Fruit fly (Drosophila melanogaster) whole organism, embryonic: Measurements from ENCODE around the gene CG14221.

ENCODE experiments used
- ATbp ChIP-seq: fragments of 200-800 bp; sonication (Bioruptor generic); optimal IDR thresholded peaks from 2 replicates; lab custom pipeline; 2017; ENCODE audit warnings: missing biosample characterization, mild to moderate bottlenecking, missing genetic modification characterization, missing genetic modification reagents
- BtbVII ChIP-seq: fragments of 200-800 bp; sonication (Bioruptor generic); optimal IDR thresholded peaks from 3 replicates; lab custom pipeline; 2017; ENCODE audit warnings: missing biosample characterization, mild to moderate bottlenecking, missing genetic modification characterization
- CG10565 ChIP-seq: fragments of 200-800 bp; sonication (Bioruptor generic); optimal IDR thresholded peaks from 3 replicates; lab custom pipeline; 2016; ENCODE audit warnings: missing biosample characterization, mild to moderate bottlenecking, missing genetic modification characterization
- CG10654 ChIP-seq: fragments of 200-800 bp; sonication (Bioruptor generic); optimal IDR thresholded peaks from 2 replicates; lab custom pipeline; 2016; ENCODE audit warnings: missing biosample characterization, missing genetic modification characterization
- CG10959 ChIP-seq: fragments of 200-800 bp; sonication (Bioruptor generic); IDR thresholded peaks from 2 replicates; pipeline ENCODE4 v1.3.6; 2022; ENCODE audit warnings: missing biosample characterization, missing genetic modification characterization
- CG12659 ChIP-seq: fragments of 200-800 bp; sonication (Bioruptor generic); optimal IDR thresholded peaks from 3 replicates; lab custom pipeline; 2017; ENCODE audit warnings: mild to moderate bottlenecking, missing biosample characterization, missing genetic modification reagents, missing genetic modification characterization
- CG13424 ChIP-seq: fragments of 200-800 bp; sonication (Bioruptor generic); optimal IDR thresholded peaks from 2 replicates; lab custom pipeline; 2019; ENCODE audit warnings: missing biosample characterization, mild to moderate bottlenecking, missing genetic modification characterization, moderate library complexity
- CG14710 ChIP-seq: fragments of 200-800 bp; sonication (Bioruptor generic); optimal IDR thresholded peaks from 3 replicates; lab custom pipeline; 2019; ENCODE audit warnings: missing biosample characterization, mild to moderate bottlenecking, missing genetic modification characterization, moderate library complexity
- CG14965 ChIP-seq: fragments of 200-800 bp; sonication (Bioruptor generic); optimal IDR thresholded peaks from 2 replicates; lab custom pipeline; 2016; ENCODE audit warnings: missing biosample characterization, missing genetic modification characterization, borderline replicate concordance
- CG1529 ChIP-seq: fragments of 200-800 bp; sonication (Bioruptor generic); optimal IDR thresholded peaks from 3 replicates; lab custom pipeline; 2018; ENCODE audit warnings: missing biosample characterization, missing genetic modification characterization
- CG16815 ChIP-seq: fragments of 200-800 bp; sonication (Bioruptor generic); optimal IDR thresholded peaks from 3 replicates; lab custom pipeline; 2017; ENCODE audit warnings: missing biosample characterization, mild to moderate bottlenecking, missing genetic modification characterization
- CG1792 ChIP-seq: fragments of 200-800 bp; sonication (Bioruptor generic); optimal IDR thresholded peaks from 2 replicates; lab custom pipeline; 2016; ENCODE audit warnings: missing biosample characterization, missing genetic modification characterization
- CG2116 ChIP-seq: fragments of 200-800 bp; sonication (Bioruptor generic); optimal IDR thresholded peaks from 3 replicates; lab custom pipeline; 2018; ENCODE audit warnings: missing biosample characterization, mild to moderate bottlenecking, missing genetic modification characterization
- CG2199 ChIP-seq: fragments of 200-800 bp; sonication (Bioruptor generic); IDR thresholded peaks from 3 replicates; pipeline ENCODE4 v1.3.6; 2022; ENCODE audit warnings: missing biosample characterization, missing genetic modification characterization
- CG31388 ChIP-seq: fragments of 200-800 bp; sonication (Bioruptor generic); optimal IDR thresholded peaks from 2 replicates; lab custom pipeline; 2016; ENCODE audit warnings: missing biosample characterization, missing genetic modification characterization
- CG34224 ChIP-seq: fragments of 200-800 bp; sonication (Bioruptor generic); IDR thresholded peaks from 3 replicates; pipeline ENCODE4 v1.3.6; 2022; ENCODE audit warnings: missing biosample characterization, missing genetic modification characterization; ENCODE audit not compliant: partially characterized antibody
- CG6689 ChIP-seq: fragments of 200-800 bp; sonication (Bioruptor generic); IDR thresholded peaks from 2 replicates; pipeline ENCODE4 v1.3.6; 2022; ENCODE audit warnings: missing biosample characterization, missing genetic modification characterization
- CG6791 ChIP-seq: fragments of 200-800 bp; sonication (Bioruptor generic); IDR thresholded peaks from 3 replicates; pipeline ENCODE4 v1.3.6; 2022; ENCODE audit warnings: missing biosample characterization, missing genetic modification characterization; ENCODE audit not compliant: partially characterized antibody
- CG8388 ChIP-seq: fragments of 200-800 bp; sonication (Bioruptor generic); optimal IDR thresholded peaks from 2 replicates; lab custom pipeline; 2019; ENCODE audit warnings: missing biosample characterization, mild to moderate bottlenecking, missing genetic modification characterization, moderate library complexity
- CG8478 ChIP-seq: fragments of >200 bp; optimal IDR thresholded peaks from 2 replicates; lab custom pipeline; 2018
- Dad ChIP-seq: fragments of 200-800 bp; sonication (Bioruptor generic); optimal IDR thresholded peaks from 3 replicates; lab custom pipeline; 2016; ENCODE audit warnings: missing biosample characterization, missing genetic modification characterization
- Ets65A ChIP-seq: fragments of 200-800 bp; sonication (Bioruptor generic); peaks from one replicate; lab custom pipeline; 2016; ENCODE audit warnings: missing biosample characterization, missing genetic modification characterization
- Fer1 ChIP-seq: fragments of 200-800 bp; sonication (Bioruptor generic); optimal IDR thresholded peaks from 2 replicates; lab custom pipeline; 2017; ENCODE audit warnings: missing biosample characterization, mild to moderate bottlenecking, missing genetic modification characterization
- Hsf ChIP-seq: fragments of 200-800 bp; sonication (Bioruptor generic); optimal IDR thresholded peaks from 3 replicates; lab custom pipeline; 2016; ENCODE audit warnings: missing biosample characterization, missing genetic modification characterization
- Lpt ChIP-seq: fragments of >200 bp; optimal IDR thresholded peaks from 2 replicates; lab custom pipeline; 2018; ENCODE audit warnings: missing biosample characterization, missing genetic modification characterization
- Mad ChIP-seq: fragments of 200-800 bp; sonication (Bioruptor generic); optimal IDR thresholded peaks from 2 replicates; lab custom pipeline; 2016; ENCODE audit warnings: missing biosample characterization, missing genetic modification characterization
- Max ChIP-seq: fragments of 200-800 bp; sonication (Bioruptor generic); optimal IDR thresholded peaks from 2 replicates; lab custom pipeline; 2016; ENCODE audit warnings: missing biosample characterization, mild to moderate bottlenecking, missing genetic modification characterization
- NfI ChIP-seq: fragments of 200-800 bp; sonication (Bioruptor generic); optimal IDR thresholded peaks from 3 replicates; lab custom pipeline; 2018; ENCODE audit warnings: missing biosample characterization, mild to moderate bottlenecking, missing genetic modification characterization, moderate library complexity
- Oaz ChIP-seq: fragments of 200-800 bp; sonication (Bioruptor generic); IDR thresholded peaks from 2 replicates; pipeline ENCODE4 v1.3.6; 2022; ENCODE audit warnings: missing biosample characterization, missing genetic modification characterization
- Sox102F ChIP-seq: fragments of 200-800 bp; sonication (Bioruptor generic); optimal IDR thresholded peaks from 2 replicates; lab custom pipeline; 2018; ENCODE audit warnings: missing biosample characterization, mild to moderate bottlenecking, missing genetic modification characterization, moderate library complexity
- Stat92E ChIP-seq, 3 experiments: fragments of >200 bp in 2 of 3; fragments of 200-800 bp in 1 of 3; sonication (Bioruptor generic) in 1 of 3; optimal IDR thresholded peaks; 2 replicates each; lab custom pipeline; 2017 to 2019; ENCODE audit warnings: missing biosample characterization in 3 of 3, missing genetic modification characterization in 3 of 3, mild to moderate bottlenecking in 1 of 3, moderate library complexity in 1 of 3
- Vsx1 ChIP-seq: fragments of 200-800 bp; sonication (Bioruptor generic); optimal IDR thresholded peaks from 2 replicates; lab custom pipeline; 2017; ENCODE audit warnings: missing biosample characterization, mild to moderate bottlenecking, missing genetic modification characterization, missing genetic modification reagents
- Xbp1 ChIP-seq: fragments of 200-800 bp; sonication (Bioruptor generic); optimal IDR thresholded peaks from 3 replicates; lab custom pipeline; 2016; ENCODE audit warnings: missing biosample characterization, mild to moderate bottlenecking, missing genetic modification characterization
- ase ChIP-seq: fragments of 200-800 bp; sonication (Bioruptor generic); IDR thresholded peaks from 3 replicates; pipeline ENCODE4 v1.3.6; 2022; ENCODE audit warnings: missing biosample characterization, missing genetic modification characterization
- ash1 ChIP-seq: fragments of 200-800 bp; sonication (Bioruptor generic); optimal IDR thresholded peaks from 2 replicates; lab custom pipeline; 2018; ENCODE audit warnings: missing biosample characterization, mild to moderate bottlenecking, missing genetic modification characterization
- caup ChIP-seq: fragments of 200-800 bp; sonication (Bioruptor generic); optimal IDR thresholded peaks from 3 replicates; lab custom pipeline; 2017; ENCODE audit warnings: missing biosample characterization, mild to moderate bottlenecking, missing genetic modification characterization, moderate library complexity; ENCODE audit not compliant: severe bottlenecking
- corto ChIP-seq: fragments of 200-800 bp; sonication (Bioruptor generic); optimal IDR thresholded peaks from 2 replicates; lab custom pipeline; 2016; ENCODE audit warnings: missing biosample characterization, mild to moderate bottlenecking, missing genetic modification characterization, moderate library complexity
- croc ChIP-seq: fragments of 200-800 bp; sonication (Bioruptor generic); conservative IDR thresholded peaks from 3 replicates; pipeline ENCODE4 v1.3.6; 2022; ENCODE audit warnings: missing biosample characterization, missing genetic modification characterization
- da ChIP-seq: fragments of 200-800 bp; sonication (Bioruptor generic); optimal IDR thresholded peaks from 2 replicates; lab custom pipeline; 2016; ENCODE audit warnings: missing biosample characterization, missing genetic modification characterization
- dati ChIP-seq: fragments of 200-800 bp; sonication (Bioruptor generic); IDR thresholded peaks from 2 replicates; pipeline ENCODE4 v1.3.6; 2022; ENCODE audit warnings: missing biosample characterization, missing genetic modification characterization
- gro ChIP-seq: fragments of 200-800 bp; sonication (Bioruptor generic); optimal IDR thresholded peaks from 2 replicates; lab custom pipeline; 2016; ENCODE audit warnings: missing biosample characterization, missing genetic modification characterization
- inv ChIP-seq: fragments of 200-800 bp; sonication (Bioruptor generic); IDR thresholded peaks from 2 replicates; pipeline ENCODE4 v1.3.6; 2022; ENCODE audit warnings: missing biosample characterization, missing genetic modification characterization; ENCODE audit not compliant: partially characterized antibody
- jumu ChIP-seq: fragments of 200-800 bp; sonication (Bioruptor generic); optimal IDR thresholded peaks from 3 replicates; lab custom pipeline; 2016; ENCODE audit warnings: missing biosample characterization, missing genetic modification characterization
- nom ChIP-seq: fragments of 200-800 bp; sonication (Bioruptor generic); optimal IDR thresholded peaks from 2 replicates; lab custom pipeline; 2017; ENCODE audit warnings: missing biosample characterization, missing genetic modification characterization, mild to moderate bottlenecking, moderate library complexity, missing genetic modification reagents
- prd ChIP-seq, 3 experiments: fragments of >200 bp in 2 of 3; fragments of 200-800 bp in 1 of 3; sonication (Bioruptor generic) in 1 of 3; optimal IDR thresholded peaks in 2 of 3; IDR thresholded peaks in 1 of 3; 2 replicates in 2 of 3; 3 replicates in 1 of 3; pipeline versions ENCODE4 v1.3.6 to Lab custom; 2017 to 2022; ENCODE audit warnings: missing biosample characterization in 1 of 3, missing genetic modification characterization in 1 of 3
- pum ChIP-seq: fragments of 200-800 bp; sonication (Bioruptor generic); optimal IDR thresholded peaks from 2 replicates; lab custom pipeline; 2016; ENCODE audit warnings: missing biosample characterization, missing genetic modification characterization
- row ChIP-seq: fragments of 200-800 bp; sonication (Bioruptor generic); IDR thresholded peaks from 3 replicates; pipeline ENCODE4 v1.3.6; 2022; ENCODE audit warnings: missing biosample characterization, missing genetic modification characterization
- zf30C ChIP-seq: fragments of 200-800 bp; sonication (Bioruptor generic); optimal IDR thresholded peaks from 3 replicates; lab custom pipeline; 2018; ENCODE audit warnings: missing biosample characterization, mild to moderate bottlenecking, missing genetic modification characterization
- zfh2 ChIP-seq: fragments of 200-800 bp; sonication (Bioruptor generic); optimal IDR thresholded peaks from 2 replicates; lab custom pipeline; 2016; ENCODE audit warnings: missing biosample characterization, missing genetic modification characterization

CG14221 gene

dm6 chrX:19651757-19652419 is 30.8 kb upstream of the CG14221 start, which contains the start of the genes Ranbp21 and Elys (continued):
- peak; percentile 64 for TF ChIP-seq Max (GFP tag; lab: Kevin White, UChicago)
- peak; percentile 24 for TF ChIP-seq da
- TF ChIP-seq Hsf: peak; percentile 69
- no peak for TF ChIP-seq Fer1 (GFP tag; lab: Kevin White, UChicago)
- peak; percentile 36 for TF ChIP-seq CG13424 (tag; lab: Kevin White, UChicago)
- TF ChIP-seq prd (optimal IDR thresholded peaks at IDR 0.05; lab: Kevin White, UChicago): no peak
- peak; percentile 75 for TF ChIP-seq prd (GFP tag; IDR thresholded peaks at IDR 0.05; lab: Robert Waterston, UW)
- no peak for TF ChIP-seq zf30C (GFP tag; lab: Kevin White, UChicago)
- TF ChIP-seq nom (GFP tag; lab: Kevin White, UChicago): no peak
- TF ChIP-seq CG6791 (GFP tag; lab: Robert Waterston, UW): peak; percentile 6; the same call in 1 of the 3 replicates
- no peak for TF ChIP-seq gro (GFP tag; lab: Kevin White, UChicago)
- TF ChIP-seq NfI (GFP tag; lab: Kevin White, UChicago): peak; percentile 27
- TF ChIP-seq CG34224: no peak; the same call in 2 of the 3 replicates
- TF ChIP-seq CG14710: peak; percentile 71
- TF ChIP-seq croc (GFP tag; lab: Robert Waterston, UW): no peak
- peak; percentile 65 for TF ChIP-seq Dad (GFP tag; lab: Kevin White, UChicago)
- no peak for TF ChIP-seq CG10654
- peak; percentile 40 for TF ChIP-seq CG2116
- TF ChIP-seq Oaz: no peak
- TF ChIP-seq Stat92E (GFP tag; optimal IDR thresholded peaks at IDR 0.05; lab: Kevin White, UChicago): no peak
- TF ChIP-seq CG1792 (GFP tag; lab: Kevin White, UChicago): peak; percentile 55
- no peak for TF ChIP-seq corto (GFP tag; lab: Kevin White, UChicago)
- TF ChIP-seq caup (GFP tag; lab: Kevin White, UChicago): no peak
- TF ChIP-seq Vsx1 (GFP tag; lab: Kevin White, UChicago): no peak
- peak; percentile 39; the same call in 1 of the 2 replicates for TF ChIP-seq CG10959 (GFP tag; lab: Robert Waterston, UW)
- no peak for TF ChIP-seq CG2199 (GFP tag; lab: Robert Waterston, UW)
- no peak for TF ChIP-seq CG8478 (lab: Kevin White, UChicago)
- TF ChIP-seq Lpt (GFP tag; lab: Kevin White, UChicago): no peak
- peak; percentile 76 for TF ChIP-seq pum (GFP tag; lab: Kevin White, UChicago)
- TF ChIP-seq CG12659: peak; percentile 69
- TF ChIP-seq CG31388: no peak
- peak; percentile 70 for TF ChIP-seq row
- TF ChIP-seq Xbp1: peak; percentile 67
- TF ChIP-seq Ets65A (GFP tag; lab: Kevin White, UChicago): peak; percentile 96
- peak; percentile 67 for TF ChIP-seq CG6689
- peak; percentile 78 for TF ChIP-seq jumu (GFP tag; lab: Kevin White, UChicago)
- no peak for TF ChIP-seq CG10565 (GFP tag; lab: Kevin White, UChicago)
- TF ChIP-seq CG1529 (GFP tag; lab: Kevin White, UChicago): no peak
- TF ChIP-seq ase: peak; percentile 50; the same call in 1 of the 3 replicates
- TF ChIP-seq ash1 (GFP tag; lab: Kevin White, UChicago): no peak
- TF ChIP-seq CG14965 (GFP tag; lab: Kevin White, UChicago): no peak
- TF ChIP-seq zfh2 (GFP tag; lab: Kevin White, UChicago): peak; percentile 75
- no peak for TF ChIP-seq Sox102F (GFP tag; lab: Kevin White, UChicago)
- TF ChIP-seq ATbp (GFP tag; lab: Kevin White, UChicago): no peak
- peak; percentile 20 for TF ChIP-seq CG8388 (GFP tag; lab: Kevin White, UChicago)
- TF ChIP-seq dati: no peak
- TF ChIP-seq BtbVII (GFP tag; lab: Kevin White, UChicago): no peak
- TF ChIP-seq CG16815 (GFP tag; lab: Kevin White, UChicago): no peak
- TF ChIP-seq Mad: peak; percentile 62
- TF ChIP-seq inv (GFP tag; lab: Robert Waterston, UW): peak; percentile 45; the same call in 1 of the 2 replicates
